Fruit fly (Drosophila melanogaster) S2 (cell line): ENCODE results near the gene Pebp1.

ENCODE experiments used
- CG8478 ChIP-seq: fragments of >200 bp; optimal IDR thresholded peaks from 2 replicates; lab custom pipeline; 2018
- CTCF ChIP-seq, 2 experiments: fragments of >200 bp; optimal IDR thresholded peaks; 2 replicates each; lab custom pipeline; 2018

Gene Pebp1

dm6 chr3R:22465984-22466530 lies at the start of gene Pebp1:
TSS of gene Pebp1 (plus strand) at chr3R:22466034.
- TF ChIP-seq CTCF (optimal IDR thresholded peaks at IDR 0.05; lab: Kevin White, UChicago): no peak
- TF ChIP-seq CG8478 (lab: Kevin White, UChicago): no peak

dm6 chr3R:22420911-22421310 lies 44.9 kb upstream of the Pebp1 start, which contains the start of the genes Nop56 and mats:
TSS of gene Nop56 (minus strand) at chr3R:22421068.
TSS of gene mats (plus strand) at chr3R:22421161.
- TF ChIP-seq CG8478 (lab: Kevin White, UChicago) (no peak), CTCF (optimal IDR thresholded peaks at IDR 0.05; lab: Kevin White, UChicago) (peak in 1 of 2 experiments; percentile 24)

- no peak for TF ChIP-seq CTCF (optimal IDR thresholded peaks at IDR 0.05; lab: Kevin White, UChicago)
- no peak for TF ChIP-seq CG8478 (lab: Kevin White, UChicago)
These were observed 44.2 kb upstream of the Pebp1 start for dm6 chr3R:22421618-22422017.

dm6 chr3R:22423996-22424395 lies 41.8 kb upstream of the Pebp1 start:
- TF ChIP-seq CG8478 (lab: Kevin White, UChicago): no peak
- TF ChIP-seq CTCF (optimal IDR thresholded peaks at IDR 0.05; lab: Kevin White, UChicago): no peak

dm6 chr3R:22424602-22425190 lies 41.1 kb upstream of the Pebp1 start, which contains the start of gene pinta:
TSS of gene pinta (minus strand) at chr3R:22424929.
- TF ChIP-seq CTCF (optimal IDR thresholded peaks at IDR 0.05; lab: Kevin White, UChicago) (no peak), CG8478 (lab: Kevin White, UChicago) (no peak)

- TF ChIP-seq CG8478 (lab: Kevin White, UChicago) (no peak), CTCF (optimal IDR thresholded peaks at IDR 0.05; lab: Kevin White, UChicago) (no peak)
These were observed 33.5 kb upstream of the Pebp1 start for dm6 chr3R:22432200-22432804.

- no peak for TF ChIP-seq CTCF (optimal IDR thresholded peaks at IDR 0.05; lab: Kevin White, UChicago)
- no peak for TF ChIP-seq CG8478 (lab: Kevin White, UChicago)
These were observed 29.8 kb upstream of the Pebp1 start, which contains the start of gene CG13847 for dm6 chr3R:22436050-22436449. TSS of gene CG13847 (minus strand) at chr3R:22436150.

dm6 chr3R:22438301-22438700 lies 27.5 kb upstream of the Pebp1 start:
- TF ChIP-seq CG8478 (lab: Kevin White, UChicago) (no peak), CTCF (optimal IDR thresholded peaks at IDR 0.05; lab: Kevin White, UChicago) (no peak)

dm6 chr3R:22446493-22446892 lies 19.3 kb upstream of the Pebp1 start, which contains the start of gene CG12499:
TSS of gene CG12499 (minus strand) at chr3R:22446587.
- TF ChIP-seq CTCF (optimal IDR thresholded peaks at IDR 0.05; lab: Kevin White, UChicago) (no peak), CG8478 (lab: Kevin White, UChicago) (no peak)

dm6 chr3R:22447195-22447873 lies 18.5 kb upstream of the Pebp1 start, which contains the start of gene CG34288:
TSS of gene CG34288 (minus strand) at chr3R:22447263.
- TF ChIP-seq CG8478 (lab: Kevin White, UChicago) (no peak), CTCF (optimal IDR thresholded peaks at IDR 0.05; lab: Kevin White, UChicago) (no peak)

dm6 chr3R:22447874-22448254 lies 18.0 kb upstream of the Pebp1 start, which contains the start of gene CG34376:
TSS of gene CG34376 (plus strand) at chr3R:22448099.
- TF ChIP-seq CTCF (optimal IDR thresholded peaks at IDR 0.05; lab: Kevin White, UChicago) (no peak), CG8478 (lab: Kevin White, UChicago) (no peak)

- no peak for TF ChIP-seq CTCF (optimal IDR thresholded peaks at IDR 0.05; lab: Kevin White, UChicago)
- no peak for TF ChIP-seq CG8478 (lab: Kevin White, UChicago)
These were observed 15.9 kb upstream of the Pebp1 start for dm6 chr3R:22449871-22450424.

dm6 chr3R:22454397-22455334 lies 11.2 kb upstream of the Pebp1 start:
- TF ChIP-seq CTCF (optimal IDR thresholded peaks at IDR 0.05; lab: Kevin White, UChicago): no peak
- no peak for TF ChIP-seq CG8478 (lab: Kevin White, UChicago)
